Worm (Caenorhabditis elegans) whole organism, early embryonic: ENCODE data around the gene C07E3.10.

Source experiments
- B0310.2 ChIP-seq: sonication (generic microtip); optimal IDR thresholded peaks from 2 replicates; lab custom pipeline; 2016; ENCODE audit warnings: mild to moderate bottlenecking, missing genetic modification characterization, missing compliant biosample characterization
- F13C5.2 ChIP-seq: sonication (generic microtip); optimal IDR thresholded peaks from 2 replicates; lab custom pipeline; 2017; ENCODE audit warnings: mild to moderate bottlenecking, missing genetic modification characterization, inconsistent platforms, missing compliant biosample characterization
- aly-1 ChIP-seq: sonication (generic microtip); optimal IDR thresholded peaks from 2 replicates; lab custom pipeline; 2016; ENCODE audit warnings: missing genetic modification characterization, missing compliant biosample characterization
- ama-1 ChIP-seq: fragments of 150-350 bp; optimal IDR thresholded peaks from 2 replicates; lab custom pipeline; 2014
- ceh-13 ChIP-seq: fragments of 200-800 bp; sonication (Bioruptor generic); optimal IDR thresholded peaks from 2 replicates; lab custom pipeline; 2018; ENCODE audit warnings: mild to moderate bottlenecking, missing genetic modification characterization, missing compliant biosample characterization
- ceh-36 ChIP-seq: sonication (generic microtip); optimal IDR thresholded peaks from 2 replicates; lab custom pipeline; 2016; ENCODE audit warnings: missing genetic modification characterization, inconsistent platforms, missing compliant biosample characterization
- ets-7 ChIP-seq: sonication (generic microtip); optimal IDR thresholded peaks from 2 replicates; lab custom pipeline; 2016; ENCODE audit warnings: missing genotype, missing genetic modification characterization, missing compliant biosample characterization
- flt-1 ChIP-seq: fragments of 200-800 bp; sonication (Bioruptor generic); IDR thresholded peaks from 2 replicates; pipeline ENCODE4 v1.3.6; 2022; ENCODE audit warnings: missing genetic modification characterization, missing compliant biosample characterization
- hmbx-1 ChIP-seq: sonication (generic microtip); optimal IDR thresholded peaks from 2 replicates; lab custom pipeline; 2016; ENCODE audit warnings: mild to moderate bottlenecking, missing genetic modification characterization, missing compliant biosample characterization
- hmg-4 ChIP-seq: fragments of 200-800 bp; sonication (Bioruptor generic); optimal IDR thresholded peaks from 2 replicates; lab custom pipeline; 2018; ENCODE audit warnings: mild to moderate bottlenecking, missing genetic modification characterization, missing compliant biosample characterization
- hnd-1 ChIP-seq: sonication (generic microtip); optimal IDR thresholded peaks from 2 replicates; lab custom pipeline; 2016; ENCODE audit warnings: missing genetic modification characterization, missing compliant biosample characterization
- pes-1 ChIP-seq: fragments of 200-800 bp; sonication (Bioruptor generic); IDR thresholded peaks from 2 replicates; pipeline ENCODE4 v1.3.6; 2022; ENCODE audit warnings: missing genetic modification reagents, missing genetic modification characterization, missing compliant biosample characterization
- scrt-1 ChIP-seq: fragments of 200-800 bp; sonication (Bioruptor generic); IDR thresholded peaks from 2 replicates; pipeline ENCODE4 v1.3.6; 2022; ENCODE audit warnings: missing genetic modification characterization, missing compliant biosample characterization
- sea-1 ChIP-seq: fragments of 200-800 bp; sonication (Bioruptor generic); conservative IDR thresholded peaks from 2 replicates; pipeline ENCODE4 v1.3.6; 2022; ENCODE audit warnings: missing genetic modification characterization, missing compliant biosample characterization
- tbx-11 ChIP-seq: fragments of 200-800 bp; sonication (Bioruptor generic); IDR thresholded peaks from 2 replicates; pipeline ENCODE4 v1.3.6; 2022; ENCODE audit warnings: missing genetic modification characterization, missing compliant biosample characterization
- tbx-37 ChIP-seq: fragments of 200-800 bp; sonication (Bioruptor generic); conservative IDR thresholded peaks from 2 replicates; pipeline ENCODE4 v1.3.6; 2022; ENCODE audit warnings: missing genetic modification reagents, missing genetic modification characterization, missing compliant biosample characterization
- tra-4 ChIP-seq: sonication (generic microtip); optimal IDR thresholded peaks from 2 replicates; lab custom pipeline; 2017; ENCODE audit warnings: missing genetic modification characterization, missing compliant biosample characterization

C07E3.10 gene

DNA sequence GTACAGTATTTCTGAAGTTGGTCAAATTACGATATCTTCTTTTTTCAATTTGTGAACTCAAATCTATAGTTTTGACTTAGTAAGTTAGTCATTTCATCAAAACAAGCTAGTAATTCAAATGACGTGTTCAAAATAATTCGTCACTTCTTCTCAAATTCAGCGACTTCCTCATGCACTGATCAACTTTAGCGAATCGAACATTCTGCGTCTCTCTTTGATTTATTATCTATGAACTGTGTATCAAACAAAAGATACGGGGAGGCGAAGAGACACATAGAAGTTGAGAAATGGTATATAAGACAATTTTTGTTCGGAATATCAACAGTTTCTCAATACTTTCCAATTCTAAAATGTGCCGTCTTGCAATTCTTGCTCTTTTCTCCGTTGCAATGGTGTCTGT, 34.2 kb upstream of the C07E3.10 start, which contains the start of gene srlf-34:
srlf-34 (plus strand) TSS at position 321 of the 400 bp plus-strand sequence.
- TF ChIP-seq scrt-1 (GFP tag; lab: Robert Waterston, UW), result no peak
- no peak for TF ChIP-seq sea-1 (GFP tag; lab: Robert Waterston, UW)
- TF ChIP-seq hmbx-1 (tag; lab: Kevin White, UChicago), result no peak
- no peak for TF ChIP-seq tbx-11 (GFP tag; lab: Robert Waterston, UW)

DNA sequence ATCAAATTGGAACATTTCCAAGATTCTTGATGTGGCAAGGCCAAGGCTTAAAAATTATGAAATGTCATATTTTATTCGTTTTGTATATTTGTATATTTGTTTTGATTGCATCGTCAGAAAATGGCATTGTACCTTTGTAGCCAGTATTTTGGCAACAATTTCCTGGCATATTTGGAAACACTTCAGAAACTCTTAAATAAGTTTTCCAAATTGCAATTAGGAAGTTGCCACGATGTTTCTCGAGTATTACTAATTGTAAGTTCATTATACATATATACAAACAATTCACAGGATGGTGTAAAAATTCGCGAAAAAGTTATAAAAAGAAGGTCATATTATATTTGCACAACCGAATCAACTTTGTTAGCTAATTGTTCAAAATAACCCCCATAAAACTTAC, 30.9 kb upstream of the C07E3.10 start, which contains the start of gene idpp-8:
idpp-8 (plus strand) TSS at position 301 of the 400 bp plus-strand sequence.
- TF ChIP-seq ceh-13 (GFP tag; lab: Kevin White, UChicago) (no peak), pes-1 (GFP tag; lab: Robert Waterston, UW) (no peak), flt-1 (GFP tag; lab: Robert Waterston, UW) (no peak), ceh-36 (tag; lab: Kevin White, UChicago) (no peak), hmg-4 (no peak), ama-1 (lab: Kevin White, UChicago) (no peak), sea-1 (GFP tag; lab: Robert Waterston, UW) (no peak), tra-4 (tag; lab: Kevin White, UChicago) (no peak), aly-1 (tag; lab: Kevin White, UChicago) (no peak), hmbx-1 (tag; lab: Kevin White, UChicago) (no peak), tbx-37 (no peak), hnd-1 (tag; lab: Kevin White, UChicago) (no peak), tbx-11 (GFP tag; lab: Robert Waterston, UW) (no peak)

DNA sequence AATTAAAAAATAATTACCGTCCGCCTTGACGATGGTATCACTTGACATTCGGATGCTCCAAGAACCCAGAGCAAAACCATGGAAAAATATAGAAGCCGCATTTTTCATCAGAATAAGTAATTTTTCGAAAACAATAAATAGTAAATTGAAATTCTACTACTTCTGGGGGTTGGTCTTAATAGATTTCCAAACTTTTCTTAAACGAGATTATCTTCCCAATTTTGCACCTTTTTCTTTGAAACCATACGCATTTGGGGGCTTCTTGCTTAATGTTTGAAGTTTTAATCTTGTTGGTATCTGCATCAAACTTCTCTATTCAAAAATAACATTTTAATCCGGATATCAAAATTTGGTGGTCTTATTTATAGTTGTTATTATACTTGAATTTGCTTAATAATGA, 30.1 kb upstream of the C07E3.10 start, which contains the start of gene gcy-5:
gcy-5 (minus strand) TSS at position 101 of the 400 bp plus-strand sequence.
- TF ChIP-seq flt-1 (GFP tag; lab: Robert Waterston, UW), result no peak
- no peak for TF ChIP-seq ceh-36 (tag; lab: Kevin White, UChicago)
- no peak for TF ChIP-seq hmbx-1 (tag; lab: Kevin White, UChicago)
- TF ChIP-seq hmg-4, result no peak
- TF ChIP-seq scrt-1 (GFP tag; lab: Robert Waterston, UW), result no peak
- TF ChIP-seq hnd-1 (tag; lab: Kevin White, UChicago), result no peak
- no peak for TF ChIP-seq F13C5.2 (tag; lab: Kevin White, UChicago)
- no peak for TF ChIP-seq pes-1 (GFP tag; lab: Robert Waterston, UW)
- TF ChIP-seq aly-1 (tag; lab: Kevin White, UChicago), result no peak
- no peak for TF ChIP-seq ets-7 (tag; lab: Kevin White, UChicago)
- no peak for TF ChIP-seq sea-1 (GFP tag; lab: Robert Waterston, UW)
- TF ChIP-seq tbx-37, result no peak
- no peak for TF ChIP-seq tbx-11 (GFP tag; lab: Robert Waterston, UW)
- TF ChIP-seq ama-1 (lab: Kevin White, UChicago), result no peak
- no peak for TF ChIP-seq B0310.2 (tag; lab: Kevin White, UChicago)
- no peak for TF ChIP-seq tra-4 (tag; lab: Kevin White, UChicago)
- no peak for TF ChIP-seq ceh-13 (GFP tag; lab: Kevin White, UChicago)

DNA sequence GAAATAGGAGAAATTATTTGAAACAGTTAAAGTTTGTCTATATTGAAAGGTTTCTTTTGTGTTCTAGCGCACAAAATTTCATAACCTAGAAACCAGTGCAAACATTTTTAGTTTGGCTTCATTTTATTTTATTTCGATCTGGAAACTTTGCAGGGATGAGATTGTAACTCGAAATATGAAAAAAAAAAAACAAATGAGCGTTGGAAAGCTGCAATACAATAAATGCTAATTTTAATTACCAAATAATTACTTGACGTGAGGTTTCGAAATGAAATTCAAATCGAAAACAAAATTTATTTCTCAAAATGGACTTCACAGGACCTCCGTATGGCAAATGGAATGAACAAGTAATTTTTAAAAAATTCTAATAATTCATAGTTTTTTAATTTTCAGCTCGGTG, 29.2 kb upstream of the C07E3.10 start, which contains the start of gene M02G9.4:
M02G9.4 (plus strand) TSS at position 301 of the 400 bp plus-strand sequence.
- TF ChIP-seq pes-1 (GFP tag; lab: Robert Waterston, UW) (no peak), B0310.2 (tag; lab: Kevin White, UChicago) (no peak), scrt-1 (GFP tag; lab: Robert Waterston, UW) (no peak), flt-1 (GFP tag; lab: Robert Waterston, UW) (no peak), tra-4 (tag; lab: Kevin White, UChicago) (no peak), tbx-11 (GFP tag; lab: Robert Waterston, UW) (no peak), sea-1 (GFP tag; lab: Robert Waterston, UW) (no peak), aly-1 (tag; lab: Kevin White, UChicago) (no peak), ets-7 (tag; lab: Kevin White, UChicago) (no peak), ama-1 (lab: Kevin White, UChicago) (no peak), tbx-37 (no peak)

DNA sequence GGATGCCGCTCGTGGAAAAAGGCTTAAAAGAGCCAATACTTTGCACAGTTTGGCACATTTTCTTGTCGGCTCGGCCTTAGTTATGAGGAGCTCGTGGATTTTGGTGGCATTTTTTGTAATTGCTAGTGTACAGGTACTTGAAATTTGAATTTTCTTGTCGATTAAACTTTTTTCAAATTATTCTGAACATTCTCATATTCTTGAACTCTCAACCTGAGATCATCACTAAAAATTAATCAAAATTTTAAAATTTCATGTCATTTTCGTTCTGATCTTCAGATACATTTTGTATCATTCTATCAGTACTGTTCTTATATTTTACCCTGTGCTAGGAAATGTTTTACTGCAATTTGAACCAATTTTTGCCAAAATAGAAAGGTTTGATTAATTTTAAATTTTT, 24.8 kb upstream of the C07E3.10 start, which contains the start of gene idpp-4:
idpp-4 (plus strand) TSS at position 51 of the 400 bp plus-strand sequence.
- TF ChIP-seq sea-1 (GFP tag; lab: Robert Waterston, UW) (no peak), aly-1 (tag; lab: Kevin White, UChicago) (no peak), ets-7 (tag; lab: Kevin White, UChicago) (no peak), flt-1 (GFP tag; lab: Robert Waterston, UW) (no peak), tbx-11 (GFP tag; lab: Robert Waterston, UW) (no peak), ceh-13 (GFP tag; lab: Kevin White, UChicago) (no peak), ama-1 (lab: Kevin White, UChicago) (no peak), B0310.2 (tag; lab: Kevin White, UChicago) (no peak)

DNA sequence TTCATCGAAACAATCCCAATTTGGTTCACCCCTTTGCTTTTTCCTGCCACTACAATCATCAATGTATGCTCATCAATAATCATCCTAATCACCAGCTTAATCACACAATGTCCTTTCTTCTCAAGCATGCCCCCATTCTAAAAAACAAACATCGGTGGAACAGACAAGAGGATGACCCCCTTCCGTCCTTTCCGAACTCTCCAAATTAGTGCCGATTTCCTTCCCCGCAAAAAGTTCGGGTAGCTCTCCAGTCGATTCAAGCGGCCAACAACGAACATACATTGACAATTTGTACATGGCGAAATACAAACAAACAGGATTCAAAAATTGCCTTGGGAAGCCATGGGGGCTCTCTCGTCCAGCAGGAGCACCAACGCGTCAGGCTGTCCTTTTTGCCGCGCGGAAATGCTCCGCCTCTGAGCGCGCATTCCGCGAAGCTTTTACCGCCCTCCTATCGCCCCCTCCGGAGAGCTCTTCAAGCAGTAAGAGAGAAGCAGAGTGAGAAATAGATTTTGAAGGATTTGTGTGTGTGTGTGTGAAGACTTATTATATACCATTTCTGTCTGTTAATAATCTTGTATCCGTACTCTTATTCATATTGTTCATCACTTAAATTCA, 20.5 kb upstream of the C07E3.10 start, which contains the start of gene appg-1:
appg-1 (plus strand) TSS at position 427 of the 618 bp plus-strand sequence.
- no peak for TF ChIP-seq F13C5.2 (tag; lab: Kevin White, UChicago)
- no peak for TF ChIP-seq ets-7 (tag; lab: Kevin White, UChicago)
- no peak for TF ChIP-seq flt-1 (GFP tag; lab: Robert Waterston, UW)
- no peak for TF ChIP-seq tbx-11 (GFP tag; lab: Robert Waterston, UW)
- TF ChIP-seq ceh-36 (tag; lab: Kevin White, UChicago), result no peak
- TF ChIP-seq ama-1 (lab: Kevin White, UChicago), result no peak
- TF ChIP-seq hnd-1 (tag; lab: Kevin White, UChicago), result no peak
- TF ChIP-seq B0310.2 (tag; lab: Kevin White, UChicago), result no peak
- TF ChIP-seq aly-1 (tag; lab: Kevin White, UChicago), result no peak
- TF ChIP-seq ceh-13 (GFP tag; lab: Kevin White, UChicago), result no peak
- TF ChIP-seq scrt-1 (GFP tag; lab: Robert Waterston, UW), result no peak
- no peak for TF ChIP-seq hmg-4
- no peak for TF ChIP-seq tra-4 (tag; lab: Kevin White, UChicago)
- TF ChIP-seq pes-1 (GFP tag; lab: Robert Waterston, UW), result no peak
- no peak for TF ChIP-seq tbx-37
- no peak for TF ChIP-seq hmbx-1 (tag; lab: Kevin White, UChicago)
- no peak for TF ChIP-seq sea-1 (GFP tag; lab: Robert Waterston, UW)
